Worm (Caenorhabditis elegans) whole organism, L4 larva: ENCODE data around the gene msp-76.
A peak's percentile ranks its signal among the peaks of the same experiment; 100 is the strongest.

Experiments used
- F26F4.8 ChIP-seq: fragments of 200-800 bp; sonication (Bioruptor generic); conservative IDR thresholded peaks from 2 replicates; pipeline ENCODE4 v1.3.6; 2022; ENCODE audit warnings: missing genetic modification characterization, missing compliant biosample characterization
- F44E2.7 ChIP-seq: fragments of 200-800 bp; sonication (Bioruptor generic); IDR thresholded peaks from 2 replicates; pipeline ENCODE4 v2.1.2; 2022; ENCODE audit warnings: missing genetic modification characterization, missing compliant biosample characterization
- F49E8.2 ChIP-seq: sonication (generic microtip); optimal IDR thresholded peaks from 2 replicates; lab custom pipeline; 2016; ENCODE audit warnings: missing compliant biosample characterization, mild to moderate bottlenecking, missing genetic modification characterization, borderline replicate concordance
- ZK337.2 ChIP-seq: fragments of 200-800 bp; sonication (Bioruptor generic); IDR thresholded peaks from 2 replicates; pipeline ENCODE4 v1.3.6; 2022; ENCODE audit warnings: missing genetic modification reagents, missing genetic modification characterization, missing compliant biosample characterization
- ZK546.5 ChIP-seq, 2 experiments: sonication (generic microtip); optimal IDR thresholded peaks; 2 replicates each; lab custom pipeline; 2017; ENCODE audit warnings: missing biosample characterization in 2 of 2, missing genetic modification characterization in 2 of 2
- attf-4 ChIP-seq: sonication (generic microtip); optimal IDR thresholded peaks from 3 replicates; lab custom pipeline; 2017; ENCODE audit warnings: missing biosample characterization, missing genetic modification characterization
- ceh-20 ChIP-seq: fragments of 200-800 bp; sonication (Bioruptor generic); IDR thresholded peaks from 2 replicates; pipeline ENCODE4 v1.3.6; 2022; ENCODE audit warnings: missing genetic modification reagents, missing genetic modification characterization, missing compliant biosample characterization
- ceh-32 ChIP-seq: sonication (generic microtip); optimal IDR thresholded peaks from 2 replicates; lab custom pipeline; 2016; ENCODE audit warnings: mild to moderate bottlenecking, missing genetic modification characterization, missing compliant biosample characterization; ENCODE audit not compliant: poor library complexity
- ceh-62 ChIP-seq: sonication (generic microtip); optimal IDR thresholded peaks from 2 replicates; lab custom pipeline; 2017; ENCODE audit warnings: missing biosample characterization, missing genetic modification characterization
- ces-1 ChIP-seq: fragments of 150-350 bp; sonication (generic microtip); optimal IDR thresholded peaks from 4 replicates; lab custom pipeline; 2014; ENCODE audit warnings: missing biosample characterization, missing genetic modification reagents, missing genetic modification characterization
- cey-2 ChIP-seq: sonication (generic microtip); optimal IDR thresholded peaks from 3 replicates; lab custom pipeline; 2017; ENCODE audit warnings: missing genetic modification characterization, mild to moderate bottlenecking, missing compliant biosample characterization, antibody characterized with exemption, borderline replicate concordance; ENCODE audit not compliant: insufficient read depth
- daf-16 ChIP-seq, 3 experiments: sonication (generic microtip); optimal IDR thresholded peaks; 2 replicates each; lab custom pipeline; 2016 to 2017; ENCODE audit warnings: missing genetic modification characterization in 3 of 3, missing genetic modification reagents in 3 of 3, mild to moderate bottlenecking in 2 of 3, missing compliant biosample characterization in 2 of 3, missing biosample characterization in 1 of 3, moderate library complexity in 1 of 3
- dmd-8 ChIP-seq: fragments of 200-800 bp; sonication (Bioruptor generic); IDR thresholded peaks from 2 replicates; pipeline ENCODE4 v1.3.6; 2022; ENCODE audit warnings: missing genetic modification characterization, missing compliant biosample characterization
- dmd-9 ChIP-seq: fragments of 200-800 bp; sonication (Bioruptor generic); IDR thresholded peaks from 2 replicates; pipeline ENCODE4 v1.3.6; 2022; ENCODE audit warnings: missing genetic modification reagents, missing genetic modification characterization, missing compliant biosample characterization
- dve-1 ChIP-seq: sonication (generic microtip); optimal IDR thresholded peaks from 2 replicates; lab custom pipeline; 2017; ENCODE audit warnings: antibody characterized with exemption, mild to moderate bottlenecking, missing genetic modification characterization, missing compliant biosample characterization; ENCODE audit not compliant: insufficient read depth
- egl-27 ChIP-seq: sonication (generic microtip); optimal IDR thresholded peaks from 3 replicates; lab custom pipeline; 2017; ENCODE audit warnings: missing biosample characterization, missing genetic modification reagents, missing genetic modification characterization
- egl-43 ChIP-seq: fragments of 200-800 bp; sonication (Bioruptor generic); IDR thresholded peaks from 2 replicates; pipeline ENCODE4 v1.3.6; 2022; ENCODE audit warnings: missing genetic modification reagents, missing genetic modification characterization, missing compliant biosample characterization
- hif-1 ChIP-seq, 2 experiments: sonication (generic microtip); optimal IDR thresholded peaks; 2 replicates each; lab custom pipeline; 2016 to 2017; ENCODE audit warnings: missing compliant biosample characterization in 2 of 2, missing genetic modification characterization in 2 of 2, missing genetic modification reagents in 2 of 2, missing genotype in 2 of 2, mild to moderate bottlenecking in 1 of 2
- hlh-11 ChIP-seq: fragments of 200-800 bp; sonication (Bioruptor generic); optimal IDR thresholded peaks from 2 replicates; lab custom pipeline; 2018; ENCODE audit warnings: mild to moderate bottlenecking, missing genetic modification characterization, missing compliant biosample characterization
- hmg-1.1 ChIP-seq: fragments of 200-800 bp; sonication (Bioruptor generic); IDR thresholded peaks from 2 replicates; pipeline ENCODE4 v1.3.6; 2022; ENCODE audit warnings: missing genetic modification reagents, missing genetic modification characterization, missing compliant biosample characterization
- lsy-2 ChIP-seq, 2 experiments: fragments of 150-350 bp in 1 of 2; sonication (generic microtip) in 1 of 2; optimal IDR thresholded peaks; 2 replicates each; lab custom pipeline; 2014 to 2017; ENCODE audit warnings: missing biosample characterization in 2 of 2, missing genetic modification characterization in 2 of 2
- mdt-29 ChIP-seq: fragments of 200-800 bp; sonication (Bioruptor generic); IDR thresholded peaks from 2 replicates; pipeline ENCODE4 v1.3.6; 2022; ENCODE audit warnings: missing genetic modification reagents, missing genetic modification characterization, missing compliant biosample characterization
- mep-1 ChIP-seq: fragments of 150-350 bp; sonication (generic microtip); optimal IDR thresholded peaks from 3 replicates; lab custom pipeline; 2014; ENCODE audit warnings: missing biosample characterization, missing genetic modification characterization
- nhr-10 ChIP-seq: fragments of 150-350 bp; optimal IDR thresholded peaks from 2 replicates; lab custom pipeline; 2014; ENCODE audit warnings: missing biosample characterization, missing genetic modification characterization
- nhr-102 ChIP-seq: sonication (generic microtip); optimal IDR thresholded peaks from 2 replicates; lab custom pipeline; 2016; ENCODE audit warnings: mild to moderate bottlenecking, missing genetic modification characterization, moderate library complexity, missing compliant biosample characterization
- nhr-11 ChIP-seq: fragments of 150-350 bp; optimal IDR thresholded peaks from 2 replicates; lab custom pipeline; 2014; ENCODE audit warnings: missing biosample characterization, missing genetic modification characterization
- nhr-237 ChIP-seq: sonication (generic microtip); optimal IDR thresholded peaks from 2 replicates; lab custom pipeline; 2017; ENCODE audit warnings: missing biosample characterization, missing genetic modification characterization
- nhr-6 ChIP-seq: fragments of 150-350 bp; optimal IDR thresholded peaks from 2 replicates; lab custom pipeline; 2014; ENCODE audit warnings: missing biosample characterization, missing genetic modification characterization
- pha-4 ChIP-seq, 2 experiments: fragments of 150-350 bp in 1 of 2; fragments of 200-800 bp in 1 of 2; sonication (Bioruptor generic) in 1 of 2; IDR thresholded peaks in 1 of 2; optimal IDR thresholded peaks in 1 of 2; 2 replicates each; pipeline versions ENCODE4 v1.3.6 to Lab custom; 2014 to 2022; ENCODE audit warnings: missing genetic modification characterization in 2 of 2, missing genetic modification reagents in 2 of 2, missing biosample characterization in 1 of 2, missing compliant biosample characterization in 1 of 2
- pqm-1 ChIP-seq: sonication (generic microtip); optimal IDR thresholded peaks from 2 replicates; lab custom pipeline; 2017; ENCODE audit warnings: missing biosample characterization, missing genetic modification characterization
- sdz-12 ChIP-seq: fragments of 200-800 bp; sonication (Bioruptor generic); optimal IDR thresholded peaks from 2 replicates; lab custom pipeline; 2018; ENCODE audit warnings: mild to moderate bottlenecking, missing genetic modification characterization, missing compliant biosample characterization
- snpc-1.2 ChIP-seq: fragments of 200-800 bp; sonication (Bioruptor generic); IDR thresholded peaks from 2 replicates; pipeline ENCODE4 v1.3.6; 2022; ENCODE audit warnings: missing genetic modification reagents, missing genetic modification characterization, missing compliant biosample characterization
- spr-3 ChIP-seq: fragments of 200-800 bp; sonication (Bioruptor generic); optimal IDR thresholded peaks from 2 replicates; lab custom pipeline; 2018; ENCODE audit warnings: mild to moderate bottlenecking, missing genetic modification characterization, missing compliant biosample characterization
- unc-62 ChIP-seq, 3 experiments: fragments of 150-350 bp in 1 of 3; sonication (generic microtip); optimal IDR thresholded peaks in 2 of 3; peaks in 1 of 3; 1 replicate in 1 of 3; 2 replicates in 2 of 3; lab custom pipeline; 2014 to 2017; ENCODE audit warnings: missing biosample characterization in 3 of 3, missing genetic modification characterization in 3 of 3, missing genetic modification reagents in 3 of 3, missing genotype in 1 of 3
- zag-1 ChIP-seq: fragments of 150-350 bp; optimal IDR thresholded peaks from 2 replicates; lab custom pipeline; 2014; ENCODE audit warnings: missing biosample characterization, missing genetic modification characterization
- zip-2 ChIP-seq: fragments of 150-350 bp; optimal IDR thresholded peaks from 2 replicates; lab custom pipeline; 2014; ENCODE audit warnings: missing biosample characterization, missing genetic modification characterization

The msp-76 gene

ce11 chrIV:9651234-9651633 lies 37.6 kb upstream of the msp-76 start, which contains the start of gene chca-1 (continued):
- TF ChIP-seq sdz-12 (no peak), hlh-11 (peak; percentile 75), nhr-10 (peak; percentile 22), F26F4.8 (GFP tag; lab: Robert Waterston, UW) (no peak), pqm-1 (tag; lab: Kevin White, UChicago) (peak; percentile 95), pha-4 (GFP tag; IDR thresholded peaks at IDR 0.05; lab: Robert Waterston, UW) (no peak), pha-4 (tag; optimal IDR thresholded peaks at IDR 0.05; lab: Kevin White, UChicago) (no peak), nhr-11 (tag; lab: Kevin White, UChicago) (no peak)

DNA sequence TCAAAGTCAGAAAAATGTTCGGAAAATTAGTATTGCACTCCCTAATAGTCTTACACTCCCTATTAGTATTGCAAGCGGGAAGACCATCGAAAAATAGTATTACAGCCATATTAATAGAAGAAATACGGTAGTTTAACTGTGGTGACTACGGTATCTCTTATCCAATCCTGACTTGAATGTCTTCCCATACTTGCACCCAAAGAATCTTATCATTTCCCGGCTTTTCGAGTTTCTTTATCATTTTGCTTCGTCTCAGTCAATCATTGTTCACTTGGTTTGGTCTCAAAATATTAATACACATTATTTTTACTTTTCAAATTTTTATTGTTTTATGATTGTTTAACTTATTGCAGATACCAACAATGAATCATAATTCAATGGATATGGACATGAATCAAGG lies 35.6 kb upstream of the msp-76 start, which contains the start of gene F58G6.3:
Gene F58G6.3, plus strand, starts transcription at position 352 of the 400 bp plus-strand sequence.
- TF ChIP-seq lsy-2 (tag; optimal IDR thresholded peaks at IDR 0.05; lab: Kevin White, UChicago) (peak in 1 of 2 experiments; percentile 64), daf-16 (GFP tag; optimal IDR thresholded peaks at IDR 0.05; lab: Kevin White, UChicago) (no peak), daf-16 (tag; optimal IDR thresholded peaks at IDR 0.05; lab: Kevin White, UChicago) (peak; percentile 29), pqm-1 (tag; lab: Kevin White, UChicago) (peak; percentile 5), dve-1 (tag; lab: Kevin White, UChicago) (peak; percentile 20), nhr-237 (tag; lab: Kevin White, UChicago) (no peak), ZK337.2 (GFP tag; lab: Robert Waterston, UW) (no peak), nhr-102 (tag; lab: Kevin White, UChicago) (no peak)

DNA sequence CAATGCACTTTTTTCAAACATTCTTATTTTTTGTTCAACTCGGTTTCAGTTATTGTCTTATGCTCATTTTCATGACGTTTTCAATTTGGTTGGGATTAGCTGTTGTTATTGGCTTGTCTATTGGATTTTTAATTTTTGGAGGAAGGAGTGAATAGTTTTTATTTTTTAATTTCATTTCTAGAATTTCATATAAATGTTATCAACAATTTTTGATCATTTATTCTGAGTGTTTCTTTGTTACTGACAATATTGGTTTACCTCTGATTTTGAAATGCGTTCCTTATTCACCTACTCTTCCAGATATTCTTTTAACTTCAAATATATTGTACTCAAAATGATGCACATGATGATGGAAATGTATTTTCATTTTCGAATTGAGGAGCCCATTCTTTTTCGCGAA lies 34.8 kb upstream of the msp-76 start, which contains the start of gene F58G6.7:
Gene F58G6.7, plus strand, starts transcription at position 301 of the 400 bp plus-strand sequence.
- TF ChIP-seq zip-2 (tag; lab: Kevin White, UChicago) = no peak
- no peak for TF ChIP-seq egl-27 (tag; lab: Kevin White, UChicago)
- no peak for TF ChIP-seq spr-3 (GFP tag; lab: Kevin White, UChicago)
- no peak for TF ChIP-seq hmg-1.1
- no peak for TF ChIP-seq attf-4
- TF ChIP-seq hif-1 (tag; optimal IDR thresholded peaks at IDR 0.05; lab: Kevin White, UChicago) = no peak
- no peak for TF ChIP-seq mdt-29
- no peak for TF ChIP-seq dmd-9 (GFP tag; lab: Robert Waterston, UW)
- TF ChIP-seq ceh-62 = no peak
- no peak for TF ChIP-seq nhr-102 (tag; lab: Kevin White, UChicago)
- TF ChIP-seq mep-1 (tag; lab: Kevin White, UChicago) = no peak
- no peak for TF ChIP-seq F26F4.8 (GFP tag; lab: Robert Waterston, UW)
- no peak for TF ChIP-seq unc-62 (GFP tag; optimal IDR thresholded peaks at IDR 0.05 in 1 of 2; lab: Kevin White, UChicago)
- TF ChIP-seq unc-62 (tag; optimal IDR thresholded peaks at IDR 0.05; lab: Kevin White, UChicago) = no peak

ce11 chrIV:9655556-9655955 lies 33.3 kb upstream of the msp-76 start:
- TF ChIP-seq ceh-62 = no peak
- peak; percentile 41 for TF ChIP-seq ces-1 (GFP tag; lab: Kevin White, UChicago)
- TF ChIP-seq, all 104 proteins: peak for 1

DNA sequence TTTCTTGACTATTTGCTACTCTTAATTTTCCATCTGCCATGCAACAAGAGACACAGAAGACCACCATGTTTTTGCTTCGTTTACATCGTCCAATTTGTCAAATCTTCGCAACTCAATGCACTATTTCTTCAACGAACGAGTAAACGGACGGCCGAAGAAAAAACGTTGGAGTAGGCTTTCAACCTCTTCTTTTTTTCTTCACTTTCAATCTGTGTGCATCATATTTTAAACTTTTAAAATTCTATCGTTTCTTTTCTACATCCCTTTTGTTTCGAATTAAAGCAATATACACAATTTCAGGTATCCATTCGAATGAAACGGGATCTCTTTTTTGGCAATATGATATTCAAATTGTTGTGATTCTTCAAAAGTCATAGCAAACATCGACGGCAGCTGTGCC lies 31.1 kb upstream of the msp-76 start, which contains the start of gene acc-1:
Gene acc-1, plus strand, starts transcription at position 301 of the 400 bp plus-strand sequence.
- TF ChIP-seq ceh-32 (tag; lab: Kevin White, UChicago) = no peak
- TF ChIP-seq cey-2 (tag; lab: Kevin White, UChicago) = no peak
- no peak for TF ChIP-seq snpc-1.2 (GFP tag; lab: Robert Waterston, UW)
- no peak for TF ChIP-seq attf-4
- TF ChIP-seq ZK546.5 (tag; optimal IDR thresholded peaks at IDR 0.05; lab: Kevin White, UChicago) = no peak
- TF ChIP-seq unc-62 (GFP tag; optimal IDR thresholded peaks at IDR 0.05 in 1 of 2; lab: Kevin White, UChicago) = no peak
- TF ChIP-seq unc-62 (tag; optimal IDR thresholded peaks at IDR 0.05; lab: Kevin White, UChicago) = no peak
- no peak for TF ChIP-seq egl-43 (GFP tag; lab: Robert Waterston, UW)
- TF ChIP-seq ces-1 (GFP tag; lab: Kevin White, UChicago) = no peak
- TF ChIP-seq zag-1 = no peak
- no peak for TF ChIP-seq nhr-6
- no peak for TF ChIP-seq hmg-1.1
- no peak for TF ChIP-seq ceh-20
- no peak for TF ChIP-seq mdt-29
- TF ChIP-seq F49E8.2 (tag; lab: Kevin White, UChicago) = no peak
- TF ChIP-seq dmd-8 (GFP tag; lab: Robert Waterston, UW) = no peak
- no peak for TF ChIP-seq F44E2.7 (GFP tag; lab: Robert Waterston, UW)
- TF ChIP-seq, all 104 proteins: peak for 0
